Worm (Caenorhabditis elegans): ENCODE measurements around the gene npr-2.

ce11 chrIV:9601595-9601994 lies 21.7 kb upstream of the npr-2 start, which contains the start of gene aat-1:
- TF ChIP-seq egl-27 (tag; optimal IDR thresholded peaks at IDR 0.05) (no peak), lin-15B (tag; optimal IDR thresholded peaks at IDR 0.05) (no peak), unc-98 (GFP tag; IDR thresholded peaks at IDR 0.05) (no peak), nhr-237 (tag; optimal IDR thresholded peaks at IDR 0.05) (no peak), skn-1 (tag; optimal IDR thresholded peaks at IDR 0.05) (no peak), ama-1 (optimal IDR thresholded peaks at IDR 0.05) (no peak), irx-1 (tag; optimal IDR thresholded peaks at IDR 0.05) (no peak), isw-1 (GFP tag; IDR thresholded peaks at IDR 0.05) (no peak), elt-3 (tag; optimal IDR thresholded peaks at IDR 0.05) (no peak), egl-13 (tag; optimal IDR thresholded peaks at IDR 0.05) (no peak), pag-3 (tag; optimal IDR thresholded peaks at IDR 0.05; ENCODE audit: borderline replicate concordance, insufficient read depth) (no peak), rnt-1 (tag; optimal IDR thresholded peaks at IDR 0.05) (no peak), aha-1 (tag; optimal IDR thresholded peaks at IDR 0.05) (no peak)
